Worm (Caenorhabditis elegans) whole organism, L4 larva: ENCODE results near the gene D1053.4.

ENCODE experiments used
- D1046.2 ChIP-seq: fragments of 200-800 bp; sonication (Bioruptor generic); IDR thresholded peaks from 2 replicates; pipeline ENCODE4 v1.3.6; 2022; ENCODE audit warnings: missing genetic modification characterization, missing compliant biosample characterization
- F37D6.2 ChIP-seq: sonication (generic microtip); optimal IDR thresholded peaks from 2 replicates; lab custom pipeline; 2016; ENCODE audit warnings: mild to moderate bottlenecking, missing genetic modification characterization, missing compliant biosample characterization
- R02D3.7 ChIP-seq: fragments of 150-350 bp; sonication (generic microtip); optimal IDR thresholded peaks from 3 replicates; lab custom pipeline; 2014; ENCODE audit warnings: missing biosample characterization, missing genetic modification characterization
- T20F7.1 ChIP-seq: fragments of 200-800 bp; sonication (Bioruptor generic); optimal IDR thresholded peaks from 2 replicates; lab custom pipeline; 2018; ENCODE audit warnings: mild to moderate bottlenecking, missing genetic modification characterization, missing compliant biosample characterization
- Y105C5A.15 ChIP-seq: fragments of 200-800 bp; sonication (Bioruptor generic); IDR thresholded peaks from 2 replicates; pipeline ENCODE4 v1.3.6; 2022; ENCODE audit warnings: missing genetic modification characterization, missing compliant biosample characterization
- Y48G9A.11 ChIP-seq: fragments of 200-800 bp; sonication (Bioruptor generic); IDR thresholded peaks from 2 replicates; pipeline ENCODE4 v1.3.6; 2022; ENCODE audit warnings: missing genetic modification reagents, missing genetic modification characterization, missing compliant biosample characterization
- ZK337.2 ChIP-seq: fragments of 200-800 bp; sonication (Bioruptor generic); IDR thresholded peaks from 2 replicates; pipeline ENCODE4 v1.3.6; 2022; ENCODE audit warnings: missing genetic modification reagents, missing genetic modification characterization, missing compliant biosample characterization
- aha-1 ChIP-seq: fragments of 150-350 bp; peaks from one replicate; lab custom pipeline; 2014; ENCODE audit warnings: missing biosample characterization, missing genetic modification characterization
- ama-1 ChIP-seq: fragments of 150-350 bp; optimal IDR thresholded peaks from 2 replicates; lab custom pipeline; 2014; ENCODE audit warnings: inconsistent platforms, mixed read lengths
- daf-19 ChIP-seq: fragments of 200-800 bp; sonication (Bioruptor generic); conservative IDR thresholded peaks from 2 replicates; pipeline ENCODE4 v1.3.6; 2022; ENCODE audit warnings: missing genetic modification characterization, missing compliant biosample characterization
- dmd-9 ChIP-seq: fragments of 200-800 bp; sonication (Bioruptor generic); IDR thresholded peaks from 2 replicates; pipeline ENCODE4 v1.3.6; 2022; ENCODE audit warnings: missing genetic modification reagents, missing genetic modification characterization, missing compliant biosample characterization
- dpl-1 ChIP-seq: fragments of 150-350 bp; optimal IDR thresholded peaks from 2 replicates; lab custom pipeline; 2014; ENCODE audit warnings: missing biosample characterization, missing genetic modification reagents, missing genetic modification characterization
- egl-43 ChIP-seq: fragments of 200-800 bp; sonication (Bioruptor generic); IDR thresholded peaks from 2 replicates; pipeline ENCODE4 v1.3.6; 2022; ENCODE audit warnings: missing genetic modification reagents, missing genetic modification characterization, missing compliant biosample characterization
- fkh-10 ChIP-seq: fragments of 150-350 bp; optimal IDR thresholded peaks from 2 replicates; lab custom pipeline; 2014; ENCODE audit warnings: missing biosample characterization, missing genetic modification reagents, missing genetic modification characterization
- gei-8 ChIP-seq: fragments of 200-800 bp; sonication (Bioruptor generic); optimal IDR thresholded peaks from 2 replicates; lab custom pipeline; 2018; ENCODE audit warnings: mild to moderate bottlenecking, missing genetic modification characterization, missing compliant biosample characterization
- hlh-30 ChIP-seq: sonication (generic microtip); optimal IDR thresholded peaks from 2 replicates; lab custom pipeline; 2017; ENCODE audit warnings: antibody characterized with exemption, mild to moderate bottlenecking, missing genetic modification characterization, missing compliant biosample characterization; ENCODE audit not compliant: insufficient read depth
- lim-7 ChIP-seq: fragments of 200-800 bp; sonication (Bioruptor generic); IDR thresholded peaks from 2 replicates; pipeline ENCODE4 v1.3.6; 2022; ENCODE audit warnings: missing genetic modification characterization, missing compliant biosample characterization
- lin-38 ChIP-seq: fragments of 200-800 bp; sonication (Bioruptor generic); IDR thresholded peaks from 2 replicates; pipeline ENCODE4 v1.3.6; 2022; ENCODE audit warnings: missing genetic modification reagents, missing genetic modification characterization, missing compliant biosample characterization
- madf-5 ChIP-seq, 2 experiments: fragments of 200-800 bp; sonication (Bioruptor generic); IDR thresholded peaks; 2 replicates each; pipeline ENCODE4 v1.3.6; 2022; ENCODE audit warnings: missing compliant biosample characterization in 2 of 2, missing genetic modification characterization in 2 of 2
- mdl-1 ChIP-seq, 2 experiments: fragments of 150-350 bp in 1 of 2; sonication (generic microtip) in 1 of 2; optimal IDR thresholded peaks; 2 replicates each; lab custom pipeline; 2014 to 2017; ENCODE audit warnings: missing biosample characterization in 2 of 2, missing genetic modification characterization in 2 of 2
- mdt-29 ChIP-seq: fragments of 200-800 bp; sonication (Bioruptor generic); IDR thresholded peaks from 2 replicates; pipeline ENCODE4 v1.3.6; 2022; ENCODE audit warnings: missing genetic modification reagents, missing genetic modification characterization, missing compliant biosample characterization
- mep-1 ChIP-seq: fragments of 150-350 bp; sonication (generic microtip); optimal IDR thresholded peaks from 3 replicates; lab custom pipeline; 2014; ENCODE audit warnings: missing biosample characterization, missing genetic modification characterization
- mes-2 ChIP-seq: sonication (generic microtip); optimal IDR thresholded peaks from 2 replicates; lab custom pipeline; 2016; ENCODE audit warnings: missing genotype, mild to moderate bottlenecking, missing genetic modification characterization, missing compliant biosample characterization; ENCODE audit not compliant: poor library complexity, severe bottlenecking
- nhr-11 ChIP-seq: fragments of 150-350 bp; optimal IDR thresholded peaks from 2 replicates; lab custom pipeline; 2014; ENCODE audit warnings: missing biosample characterization, missing genetic modification characterization
- nhr-42 ChIP-seq: fragments of 200-800 bp; sonication (Bioruptor generic); IDR thresholded peaks from 2 replicates; pipeline ENCODE4 v1.3.6; 2022; ENCODE audit warnings: missing genetic modification characterization, missing compliant biosample characterization
- nhr-6 ChIP-seq: fragments of 150-350 bp; optimal IDR thresholded peaks from 2 replicates; lab custom pipeline; 2014; ENCODE audit warnings: missing biosample characterization, missing genetic modification characterization
- sdz-12 ChIP-seq: fragments of 200-800 bp; sonication (Bioruptor generic); optimal IDR thresholded peaks from 2 replicates; lab custom pipeline; 2018; ENCODE audit warnings: mild to moderate bottlenecking, missing genetic modification characterization, missing compliant biosample characterization
- snpc-1.2 ChIP-seq: fragments of 200-800 bp; sonication (Bioruptor generic); IDR thresholded peaks from 2 replicates; pipeline ENCODE4 v1.3.6; 2022; ENCODE audit warnings: missing genetic modification reagents, missing genetic modification characterization, missing compliant biosample characterization
- spr-1 ChIP-seq: sonication (generic microtip); optimal IDR thresholded peaks from 2 replicates; lab custom pipeline; 2016; ENCODE audit warnings: mild to moderate bottlenecking, missing genetic modification characterization, missing compliant biosample characterization
- unc-39 ChIP-seq: sonication (generic microtip); optimal IDR thresholded peaks from 2 replicates; lab custom pipeline; 2017; ENCODE audit warnings: missing biosample characterization, missing genetic modification characterization
- unc-62 ChIP-seq, 3 experiments: fragments of 150-350 bp in 1 of 3; sonication (generic microtip); optimal IDR thresholded peaks in 2 of 3; peaks in 1 of 3; 1 replicate in 1 of 3; 2 replicates in 2 of 3; lab custom pipeline; 2014 to 2017; ENCODE audit warnings: missing biosample characterization in 3 of 3, missing genetic modification characterization in 3 of 3, missing genetic modification reagents in 3 of 3, missing genotype in 1 of 3
- vab-7 ChIP-seq: fragments of 200-800 bp; sonication (Bioruptor generic); IDR thresholded peaks from 2 replicates; pipeline ENCODE4 v1.3.6; 2022; ENCODE audit warnings: missing genetic modification reagents, missing genetic modification characterization, missing compliant biosample characterization
- zip-11 ChIP-seq: fragments of 200-800 bp; sonication (Bioruptor generic); IDR thresholded peaks from 2 replicates; pipeline ENCODE4 v1.3.6; 2022; ENCODE audit warnings: missing genetic modification characterization, missing compliant biosample characterization
- zip-2 ChIP-seq: fragments of 150-350 bp; optimal IDR thresholded peaks from 2 replicates; lab custom pipeline; 2014; ENCODE audit warnings: missing biosample characterization, missing genetic modification characterization

The D1053.4 gene

ce11 chrX:11757666-11758065, 34.1 kb upstream of the D1053.4 start (continued):
- TF ChIP-seq mes-2: peak; percentile 86
- TF ChIP-seq Y48G9A.11 (GFP tag; lab: Robert Waterston, UW): peak; percentile 66; the same call in 1 of the 2 replicates
- no peak for TF ChIP-seq ama-1 (lab: Kevin White, UChicago)
- TF ChIP-seq dpl-1 (GFP tag; lab: Kevin White, UChicago): peak; percentile 29
- peak; percentile 79; the same call in 1 of the 2 replicates for TF ChIP-seq Y105C5A.15
- peak; percentile 16 to 55 for TF ChIP-seq mdl-1 (tag; optimal IDR thresholded peaks at IDR 0.05; lab: Kevin White, UChicago)
- peak; percentile 84 for TF ChIP-seq daf-19
- TF ChIP-seq nhr-6: peak; percentile 33
- peak; percentile 81 for TF ChIP-seq hlh-30
- peak; percentile 86 for TF ChIP-seq sdz-12 (GFP tag; lab: Kevin White, UChicago)
- TF ChIP-seq vab-7 (GFP tag; lab: Robert Waterston, UW): peak; percentile 95
- no peak for TF ChIP-seq lin-38
- peak; percentile 85 for TF ChIP-seq ZK337.2
- peak; percentile 72 for TF ChIP-seq spr-1
- peak; percentile 94 for TF ChIP-seq snpc-1.2 (GFP tag; lab: Robert Waterston, UW)
- no peak; the same call in none of the 2 replicates for TF ChIP-seq D1046.2 (GFP tag; lab: Robert Waterston, UW)
- TF ChIP-seq fkh-10: peak; percentile 57
- peak; percentile 88 for TF ChIP-seq gei-8 (GFP tag; lab: Kevin White, UChicago)
- peak; percentile 64 for TF ChIP-seq T20F7.1
- TF ChIP-seq egl-43: peak; percentile 98
- TF ChIP-seq dmd-9: peak; percentile 83
- TF ChIP-seq mdt-29 (GFP tag; lab: Robert Waterston, UW): peak; percentile 68; the same call in 1 of the 2 replicates
- TF ChIP-seq zip-2: peak; percentile 71
- peak; percentile 79; the same call in 1 of the 2 replicates for TF ChIP-seq zip-11 (GFP tag; lab: Robert Waterston, UW)
- TF ChIP-seq unc-39 (tag; lab: Kevin White, UChicago): no peak
- TF ChIP-seq mep-1 (tag; lab: Kevin White, UChicago): no peak
- peak; percentile 51 for TF ChIP-seq F37D6.2 (tag; lab: Kevin White, UChicago)
- TF ChIP-seq madf-5 (GFP tag; IDR thresholded peaks at IDR 0.05; lab: Robert Waterston, UW): peak; percentile 79 to 84; a peak in 2 of 4 replicates
- peak; percentile 98 for TF ChIP-seq lim-7 (GFP tag; lab: Robert Waterston, UW)
- TF ChIP-seq R02D3.7: no peak
- TF ChIP-seq unc-62 (GFP tag; optimal IDR thresholded peaks at IDR 0.05 in 1 of 2; lab: Kevin White, UChicago): peak in 1 of 2 experiments; percentile 84
- TF ChIP-seq unc-62 (tag; optimal IDR thresholded peaks at IDR 0.05; lab: Kevin White, UChicago): no peak
- TF ChIP-seq, all 104 proteins: peak for 61

- TF ChIP-seq nhr-42 (GFP tag; lab: Robert Waterston, UW): no peak
- no peak for TF ChIP-seq mep-1 (tag; lab: Kevin White, UChicago)
- no peak for TF ChIP-seq mes-2
- TF ChIP-seq daf-19: no peak
- TF ChIP-seq, all 104 proteins: peak for 0
These were observed 29.6 kb upstream of the D1053.4 start for ce11 chrX:11753155-11753554.

ce11 chrX:11752289-11752688, 28.7 kb upstream of the D1053.4 start:
- no peak for TF ChIP-seq mep-1 (tag; lab: Kevin White, UChicago)
- peak; percentile 91 for TF ChIP-seq aha-1 (tag; lab: Kevin White, UChicago)

ce11 chrX:11745821-11746485, 22.4 kb upstream of the D1053.4 start, which contains the start of gene C40H5.2:
Gene C40H5.2, plus strand, starts transcription at chrX:11746076.
- no peak for TF ChIP-seq nhr-6
- peak in 1 of 2 experiments; percentile 92 for TF ChIP-seq unc-62 (GFP tag; optimal IDR thresholded peaks at IDR 0.05 in 1 of 2; lab: Kevin White, UChicago)
- no peak for TF ChIP-seq unc-62 (tag; optimal IDR thresholded peaks at IDR 0.05; lab: Kevin White, UChicago)
- TF ChIP-seq aha-1 (tag; lab: Kevin White, UChicago): peak; percentile 24
- TF ChIP-seq fkh-10: peak; percentile 15
- TF ChIP-seq nhr-11: no peak
